Worm (Caenorhabditis elegans): ENCODE data around the gene ssup-72.

DNA sequence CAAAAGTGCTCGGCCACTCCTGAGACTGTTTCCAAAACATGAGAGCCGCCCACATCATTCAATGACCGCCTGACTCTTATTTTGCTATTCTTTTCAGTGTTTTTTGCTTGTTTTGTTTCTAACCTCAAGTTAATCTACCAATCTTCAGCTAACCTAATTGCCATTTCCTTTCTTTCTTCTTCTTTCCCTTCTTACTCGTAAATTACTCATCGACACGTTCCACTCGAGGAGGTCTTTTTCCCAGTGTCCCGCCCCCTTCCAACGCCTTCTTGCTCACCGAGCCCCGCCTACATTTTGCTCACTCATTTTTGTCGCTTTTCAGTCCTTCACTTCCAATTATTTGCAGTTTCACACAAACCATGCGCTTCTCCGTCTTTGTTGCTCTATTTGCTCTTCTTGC lies 11.7 kb upstream of the ssup-72 start, which contains the start of gene nlp-50:
- TF ChIP-seq lin-13 (tag; optimal IDR thresholded peaks at IDR 0.05) (no peak), M03D4.4 (tag; optimal IDR thresholded peaks at IDR 0.05) (no peak), nhr-237 (tag; optimal IDR thresholded peaks at IDR 0.05) (no peak), unc-39 (tag; optimal IDR thresholded peaks at IDR 0.05) (no peak), ztf-11 (tag; optimal IDR thresholded peaks at IDR 0.05) (no peak), lsy-2 (tag; optimal IDR thresholded peaks at IDR 0.05) (no peak), unc-120 (tag; optimal IDR thresholded peaks at IDR 0.05; ENCODE audit: poor library complexity, severe bottlenecking) (no peak), ces-1 (GFP tag; optimal IDR thresholded peaks at IDR 0.05) (no peak), snpc-4 (tag; optimal IDR thresholded peaks at IDR 0.05) (no peak), mab-5 (tag; optimal IDR thresholded peaks at IDR 0.05) (no peak), elt-1 (tag; optimal IDR thresholded peaks at IDR 0.05; ENCODE audit: borderline replicate concordance, insufficient read depth) (no peak), unc-62 (GFP tag; optimal IDR thresholded peaks at IDR 0.05) (no peak), mls-2 (tag; optimal IDR thresholded peaks at IDR 0.05) (no peak), nhr-28 (tag; optimal IDR thresholded peaks at IDR 0.05) (no peak)

Data from whole organism, mixed stage, embryonic.